Fruit fly (Drosophila melanogaster) whole organism, embryonic: ENCODE data around the gene CG46464.

Source experiments
- ATbp ChIP-seq: fragments of 200-800 bp; sonication (Bioruptor generic); optimal IDR thresholded peaks from 2 replicates; lab custom pipeline; 2017; ENCODE audit warnings: missing biosample characterization, mild to moderate bottlenecking, missing genetic modification characterization, missing genetic modification reagents
- Atf3 ChIP-seq: fragments of 200-800 bp; sonication (Bioruptor generic); optimal IDR thresholded peaks from 3 replicates; lab custom pipeline; 2016; ENCODE audit warnings: missing biosample characterization, missing genetic modification characterization
- CG10267 ChIP-seq: fragments of 200-800 bp; sonication (Bioruptor generic); optimal IDR thresholded peaks from 2 replicates; lab custom pipeline; 2018; ENCODE audit warnings: missing biosample characterization, mild to moderate bottlenecking, missing genetic modification characterization, moderate library complexity
- CG10565 ChIP-seq: fragments of 200-800 bp; sonication (Bioruptor generic); optimal IDR thresholded peaks from 3 replicates; lab custom pipeline; 2016; ENCODE audit warnings: missing biosample characterization, mild to moderate bottlenecking, missing genetic modification characterization
- CG10959 ChIP-seq: fragments of 200-800 bp; sonication (Bioruptor generic); IDR thresholded peaks from 2 replicates; pipeline ENCODE4 v1.3.6; 2022; ENCODE audit warnings: missing biosample characterization, missing genetic modification characterization
- CG11398 ChIP-seq: fragments of 200-800 bp; sonication (Bioruptor generic); optimal IDR thresholded peaks from 2 replicates; lab custom pipeline; 2016; ENCODE audit warnings: missing biosample characterization, missing genetic modification characterization
- CG11696 ChIP-seq: fragments of 200-800 bp; sonication (Bioruptor generic); IDR thresholded peaks from 2 replicates; pipeline ENCODE4 v1.3.6; 2022; ENCODE audit warnings: missing biosample characterization, missing genetic modification characterization
- CG13287 ChIP-seq: fragments of 200-800 bp; sonication (Bioruptor generic); IDR thresholded peaks from 2 replicates; pipeline ENCODE4 v1.3.6; 2022; ENCODE audit warnings: missing biosample characterization, missing genetic modification characterization; ENCODE audit not compliant: partially characterized antibody
- CG15269 ChIP-seq: fragments of 200-800 bp; sonication (Bioruptor generic); optimal IDR thresholded peaks from 2 replicates; lab custom pipeline; 2018; ENCODE audit warnings: missing biosample characterization, mild to moderate bottlenecking, missing genetic modification characterization, moderate library complexity
- CG18011 ChIP-seq: fragments of 200-800 bp; sonication (Bioruptor generic); optimal IDR thresholded peaks from 2 replicates; lab custom pipeline; 2017; ENCODE audit warnings: missing biosample characterization, missing genetic modification characterization, mild to moderate bottlenecking, moderate library complexity, missing genotype
- CG2889 ChIP-seq: fragments of 200-800 bp; sonication (Bioruptor generic); IDR thresholded peaks from 3 replicates; pipeline ENCODE4 v1.3.6; 2022; ENCODE audit warnings: missing biosample characterization, missing genetic modification characterization
- CG31224 ChIP-seq: fragments of 200-800 bp; sonication (Bioruptor generic); IDR thresholded peaks from 2 replicates; pipeline ENCODE4 v1.3.6; 2022; ENCODE audit warnings: missing biosample characterization, missing genetic modification characterization
- CG3995 ChIP-seq: fragments of 200-800 bp; sonication (Bioruptor generic); optimal IDR thresholded peaks from 3 replicates; lab custom pipeline; 2016; ENCODE audit warnings: missing biosample characterization, missing genetic modification characterization
- CG6254 ChIP-seq: fragments of 200-800 bp; sonication (Bioruptor generic); optimal IDR thresholded peaks from 3 replicates; lab custom pipeline; 2017; ENCODE audit warnings: mild to moderate bottlenecking, missing biosample characterization, missing genetic modification reagents, missing genetic modification characterization
- CG6654 ChIP-seq: fragments of 200-800 bp; sonication (Bioruptor generic); optimal IDR thresholded peaks from 2 replicates; lab custom pipeline; 2017; ENCODE audit warnings: missing biosample characterization, mild to moderate bottlenecking, missing genetic modification characterization
- CG6689 ChIP-seq: fragments of 200-800 bp; sonication (Bioruptor generic); IDR thresholded peaks from 2 replicates; pipeline ENCODE4 v1.3.6; 2022; ENCODE audit warnings: missing biosample characterization, missing genetic modification characterization
- CG6765 ChIP-seq: fragments of 200-800 bp; sonication (Bioruptor generic); optimal IDR thresholded peaks from 3 replicates; lab custom pipeline; 2017; ENCODE audit warnings: missing biosample characterization, mild to moderate bottlenecking, missing genetic modification characterization
- CG8388 ChIP-seq: fragments of 200-800 bp; sonication (Bioruptor generic); optimal IDR thresholded peaks from 2 replicates; lab custom pipeline; 2019; ENCODE audit warnings: missing biosample characterization, mild to moderate bottlenecking, missing genetic modification characterization, moderate library complexity
- CG9932 ChIP-seq: fragments of 200-800 bp; sonication (Bioruptor generic); IDR thresholded peaks from 2 replicates; pipeline ENCODE4 v1.3.6; 2022; ENCODE audit warnings: missing biosample characterization, missing genetic modification characterization
- Dip2 ChIP-seq: fragments of 200-800 bp; sonication (Bioruptor generic); IDR thresholded peaks from 2 replicates; pipeline ENCODE4 v1.3.6; 2022; ENCODE audit warnings: missing biosample characterization, missing genetic modification characterization
- Doc2 ChIP-seq: fragments of 200-800 bp; sonication (Bioruptor generic); IDR thresholded peaks from 2 replicates; pipeline ENCODE4 v1.3.6; 2022; ENCODE audit warnings: missing biosample characterization, missing genetic modification characterization
- Dp ChIP-seq: fragments of 200-800 bp; sonication (Bioruptor generic); optimal IDR thresholded peaks from 2 replicates; lab custom pipeline; 2018; ENCODE audit warnings: missing biosample characterization, mild to moderate bottlenecking, missing genetic modification characterization, moderate library complexity
- Elba2 ChIP-seq: fragments of 200-800 bp; sonication (Bioruptor generic); optimal IDR thresholded peaks from 3 replicates; lab custom pipeline; 2016; ENCODE audit warnings: missing biosample characterization, missing genetic modification characterization
- Fer2 ChIP-seq: fragments of 200-800 bp; sonication (Bioruptor generic); optimal IDR thresholded peaks from 2 replicates; lab custom pipeline; 2018; ENCODE audit warnings: missing biosample characterization, mild to moderate bottlenecking, missing genetic modification characterization, moderate library complexity
- HmgD ChIP-seq: fragments of 200-800 bp; sonication (Bioruptor generic); optimal IDR thresholded peaks from 3 replicates; lab custom pipeline; 2016; ENCODE audit warnings: missing biosample characterization, missing genetic modification characterization
- Hmx ChIP-seq: fragments of 200-800 bp; sonication (Bioruptor generic); optimal IDR thresholded peaks from 2 replicates; lab custom pipeline; 2016; ENCODE audit warnings: missing biosample characterization, missing genetic modification characterization
- Hr78 ChIP-seq, 2 experiments: fragments of 200-800 bp in 1 of 2; fragments of >200 bp in 1 of 2; sonication (Bioruptor generic) in 1 of 2; optimal IDR thresholded peaks; 2 replicates each; lab custom pipeline; 2017 to 2019; ENCODE audit warnings: missing biosample characterization in 2 of 2, missing genetic modification characterization in 2 of 2, mild to moderate bottlenecking in 1 of 2, moderate library complexity in 1 of 2
- NK7.1 ChIP-seq: fragments of 200-800 bp; sonication (Bioruptor generic); optimal IDR thresholded peaks from 3 replicates; lab custom pipeline; 2016; ENCODE audit warnings: missing biosample characterization, missing genetic modification characterization
- Poxn ChIP-seq: fragments of 200-800 bp; sonication (Bioruptor generic); IDR thresholded peaks from 2 replicates; pipeline ENCODE4 v1.3.6; 2022; ENCODE audit warnings: missing biosample characterization, missing genetic modification characterization
- Ptx1 ChIP-seq: fragments of 200-800 bp; sonication (Bioruptor generic); IDR thresholded peaks from 2 replicates; pipeline ENCODE4 v1.3.6; 2022; ENCODE audit warnings: missing biosample characterization, missing genetic modification characterization
- Rfx ChIP-seq: fragments of 200-800 bp; sonication (Bioruptor generic); IDR thresholded peaks from 2 replicates; pipeline ENCODE4 v1.3.6; 2022; ENCODE audit warnings: missing biosample characterization, missing genetic modification characterization
- Sin3A ChIP-seq: fragments of >200 bp; optimal IDR thresholded peaks from 2 replicates; lab custom pipeline; 2018
- Ssrp ChIP-seq: fragments of 200-800 bp; sonication (Bioruptor generic); optimal IDR thresholded peaks from 2 replicates; lab custom pipeline; 2018; ENCODE audit warnings: missing biosample characterization, mild to moderate bottlenecking, missing genetic modification characterization, moderate library complexity
- abd-A ChIP-seq: fragments of 200-800 bp; sonication (Bioruptor generic); optimal IDR thresholded peaks from 3 replicates; lab custom pipeline; 2019; ENCODE audit warnings: missing biosample characterization, mild to moderate bottlenecking, missing genetic modification characterization, moderate library complexity
- cas ChIP-seq: fragments of 200-800 bp; sonication (Bioruptor generic); IDR thresholded peaks from 2 replicates; pipeline ENCODE4 v1.3.6; 2022; ENCODE audit warnings: missing biosample characterization, missing genetic modification characterization
- ewg ChIP-seq: fragments of 200-800 bp; sonication (Bioruptor generic); optimal IDR thresholded peaks from 3 replicates; lab custom pipeline; 2017; ENCODE audit warnings: mild to moderate bottlenecking, missing biosample characterization, missing genetic modification reagents, missing genetic modification characterization
- eyg ChIP-seq: fragments of 200-800 bp; sonication (Bioruptor generic); optimal IDR thresholded peaks from 3 replicates; lab custom pipeline; 2016; ENCODE audit warnings: missing biosample characterization, missing genetic modification characterization
- fd64A ChIP-seq: fragments of 200-800 bp; sonication (Bioruptor generic); optimal IDR thresholded peaks from 3 replicates; lab custom pipeline; 2018; ENCODE audit warnings: missing biosample characterization, mild to moderate bottlenecking, missing genetic modification characterization
- fru ChIP-seq: fragments of >200 bp; optimal IDR thresholded peaks from 2 replicates; lab custom pipeline; 2017
- grau ChIP-seq: fragments of 200-800 bp; optimal IDR thresholded peaks from 3 replicates; lab custom pipeline; 2019; ENCODE audit warnings: missing biosample characterization, mild to moderate bottlenecking, missing genetic modification characterization, moderate library complexity
- gsb-n ChIP-seq: fragments of 200-800 bp; sonication (Bioruptor generic); optimal IDR thresholded peaks from 3 replicates; lab custom pipeline; 2018; ENCODE audit warnings: missing biosample characterization, mild to moderate bottlenecking, missing genetic modification characterization
- jing ChIP-seq: fragments of 200-800 bp; sonication (Bioruptor generic); optimal IDR thresholded peaks from 2 replicates; lab custom pipeline; 2018; ENCODE audit warnings: missing biosample characterization, mild to moderate bottlenecking, missing genetic modification characterization
- lbe ChIP-seq: fragments of 200-800 bp; sonication (Bioruptor generic); optimal IDR thresholded peaks from 2 replicates; lab custom pipeline; 2016; ENCODE audit warnings: missing biosample characterization, mild to moderate bottlenecking, missing genetic modification characterization
- mld ChIP-seq: fragments of 200-800 bp; sonication (Bioruptor generic); IDR thresholded peaks from 3 replicates; pipeline ENCODE4 v1.3.6; 2022; ENCODE audit warnings: missing biosample characterization, missing genetic modification characterization; ENCODE audit not compliant: partially characterized antibody
- nerfin-1 ChIP-seq: fragments of 200-800 bp; sonication (Bioruptor generic); optimal IDR thresholded peaks from 3 replicates; lab custom pipeline; 2019; ENCODE audit warnings: missing biosample characterization, mild to moderate bottlenecking, missing genetic modification characterization, moderate library complexity
- pan ChIP-seq, 4 experiments: fragments of >200 bp in 3 of 4; fragments of 200-800 bp in 1 of 4; sonication (Bioruptor generic) in 1 of 4; optimal IDR thresholded peaks in 3 of 4; IDR thresholded peaks in 1 of 4; 2 replicates each; pipeline versions ENCODE4 v1.3.6 to Lab custom; 2017 to 2022; ENCODE audit warnings: missing biosample characterization in 2 of 4, missing genetic modification characterization in 2 of 4, mixed read lengths in 1 of 4
- pnt ChIP-seq: fragments of 200-800 bp; sonication (Bioruptor generic); optimal IDR thresholded peaks from 3 replicates; lab custom pipeline; 2016; ENCODE audit warnings: missing biosample characterization, missing genetic modification characterization
- pzg ChIP-seq: fragments of 200-800 bp; sonication (Bioruptor generic); optimal IDR thresholded peaks from 3 replicates; lab custom pipeline; 2018; ENCODE audit warnings: missing biosample characterization, mild to moderate bottlenecking, missing genetic modification characterization, moderate library complexity
- ro ChIP-seq: fragments of 200-800 bp; sonication (Bioruptor generic); IDR thresholded peaks from 2 replicates; pipeline ENCODE4 v1.3.6; 2022; ENCODE audit warnings: missing biosample characterization, missing genetic modification characterization
- sima ChIP-seq: fragments of 200-800 bp; sonication (Bioruptor generic); optimal IDR thresholded peaks from 2 replicates; lab custom pipeline; 2016; ENCODE audit warnings: missing biosample characterization, missing genetic modification characterization
- sisA ChIP-seq: fragments of 200-800 bp; sonication (Bioruptor generic); IDR thresholded peaks from 2 replicates; pipeline ENCODE4 v1.3.6; 2022; ENCODE audit warnings: missing biosample characterization, missing genetic modification characterization

CG46464 gene

DNA sequence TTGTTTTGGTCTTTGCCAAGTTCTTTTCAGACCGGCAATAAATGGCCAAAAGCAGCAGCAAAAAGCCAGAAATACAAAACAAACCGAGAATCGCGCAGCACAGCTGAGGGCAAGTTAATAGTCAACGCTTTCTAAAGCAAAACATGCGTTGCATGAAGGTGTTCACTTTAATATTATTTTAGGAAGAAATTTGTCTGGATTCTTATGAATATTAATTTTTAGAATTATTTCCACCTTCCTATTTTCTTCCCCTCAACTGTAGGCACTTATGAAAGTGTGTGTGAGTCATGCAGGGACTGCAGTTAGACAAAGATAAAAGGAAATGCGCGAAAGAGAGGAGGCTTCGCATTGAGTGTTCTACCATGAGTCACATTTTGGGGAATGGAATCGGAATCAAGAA is 47.4 kb upstream of the CG46464 start (continued):
- TF ChIP-seq Ssrp (tag; lab: Kevin White, UChicago), result peak; percentile 58
- peak; percentile 92 for TF ChIP-seq lbe (GFP tag; lab: Kevin White, UChicago)
- TF ChIP-seq CG11696 (GFP tag; lab: Robert Waterston, UW), result peak; percentile 92
- no peak for TF ChIP-seq abd-A (tag; lab: Kevin White, UChicago)
- TF ChIP-seq ro (GFP tag; lab: Robert Waterston, UW), result peak; percentile 34; the same call in 1 of the 2 replicates
- TF ChIP-seq CG6654 (GFP tag; lab: Kevin White, UChicago), result no peak
- peak; percentile 24 for TF ChIP-seq gsb-n
- peak; percentile 30; the same call in 1 of the 2 replicates for TF ChIP-seq CG31224 (GFP tag; lab: Robert Waterston, UW)
- TF ChIP-seq CG3995 (GFP tag; lab: Kevin White, UChicago), result no peak
- TF ChIP-seq eyg, result no peak
- peak; percentile 66 for TF ChIP-seq sisA (GFP tag; lab: Robert Waterston, UW)
- TF ChIP-seq Rfx, result peak; percentile 55
- no peak for TF ChIP-seq CG11398 (GFP tag; lab: Kevin White, UChicago)
- peak; percentile 52 for TF ChIP-seq CG10267 (tag; lab: Kevin White, UChicago)
- TF ChIP-seq NK7.1 (GFP tag; lab: Kevin White, UChicago), result no peak
- no peak for TF ChIP-seq Poxn (GFP tag; lab: Robert Waterston, UW)
- no peak for TF ChIP-seq Hmx (GFP tag; lab: Kevin White, UChicago)
- no peak for TF ChIP-seq CG13287 (GFP tag; lab: Robert Waterston, UW)
- peak; percentile 72 for TF ChIP-seq CG6689 (GFP tag; lab: Robert Waterston, UW)
- peak; percentile 64 for TF ChIP-seq Ptx1 (GFP tag; lab: Robert Waterston, UW)
- no peak for TF ChIP-seq Dip2 (GFP tag; lab: Robert Waterston, UW)
- TF ChIP-seq ATbp, result peak; percentile 49
- peak; percentile 43 for TF ChIP-seq CG15269 (tag; lab: Kevin White, UChicago)
- no peak for TF ChIP-seq sima (GFP tag; lab: Kevin White, UChicago)
- TF ChIP-seq Dp (GFP tag; lab: Kevin White, UChicago), result no peak
- TF ChIP-seq grau (tag; lab: Kevin White, UChicago), result peak; percentile 56
- TF ChIP-seq CG10565 (GFP tag; lab: Kevin White, UChicago), result no peak
- no peak for TF ChIP-seq Elba2 (GFP tag; lab: Kevin White, UChicago)
- TF ChIP-seq HmgD (GFP tag; lab: Kevin White, UChicago), result no peak
- TF ChIP-seq CG10959 (GFP tag; lab: Robert Waterston, UW), result peak; percentile 48; the same call in 1 of the 2 replicates
- TF ChIP-seq CG18011 (GFP tag; lab: Kevin White, UChicago), result no peak
- TF ChIP-seq jing (GFP tag; lab: Kevin White, UChicago), result no peak
- TF ChIP-seq CG8388, result peak; percentile 48
- no peak for TF ChIP-seq Sin3A (lab: Kevin White, UChicago)
- TF ChIP-seq pnt (GFP tag; lab: Kevin White, UChicago), result no peak
- no peak for TF ChIP-seq Fer2 (tag; lab: Kevin White, UChicago)
- TF ChIP-seq CG9932 (GFP tag; lab: Robert Waterston, UW), result peak; percentile 48; the same call in 1 of the 2 replicates
- TF ChIP-seq fd64A, result no peak
- no peak for TF ChIP-seq CG2889
- no peak for TF ChIP-seq Hr78 (GFP tag; optimal IDR thresholded peaks at IDR 0.05; lab: Kevin White, UChicago)
- TF ChIP-seq ewg (GFP tag; lab: Kevin White, UChicago), result no peak
- TF ChIP-seq CG6254 (GFP tag; lab: Kevin White, UChicago), result peak; percentile 32
- TF ChIP-seq pan (optimal IDR thresholded peaks at IDR 0.05; lab: Kevin White, UChicago), result no peak
- peak in 1 of 2 experiments; percentile 74 for TF ChIP-seq pan (GFP tag; optimal IDR thresholded peaks at IDR 0.05 in 1 of 2, IDR thresholded peaks at IDR 0.05 in 1 of 2)
- no peak for TF ChIP-seq fru (lab: Kevin White, UChicago)
- peak; percentile 17 for TF ChIP-seq Atf3
- TF ChIP-seq mld (GFP tag; lab: Robert Waterston, UW), result no peak
- no peak for TF ChIP-seq nerfin-1 (tag; lab: Kevin White, UChicago)
- TF ChIP-seq Doc2, result no peak
- TF ChIP-seq CG6765 (GFP tag; lab: Kevin White, UChicago), result no peak
- TF ChIP-seq cas (GFP tag; lab: Robert Waterston, UW), result no peak
- TF ChIP-seq pzg (GFP tag; lab: Kevin White, UChicago), result no peak
